Worm (Caenorhabditis elegans): ENCODE data around the gene srv-15.

DNA sequence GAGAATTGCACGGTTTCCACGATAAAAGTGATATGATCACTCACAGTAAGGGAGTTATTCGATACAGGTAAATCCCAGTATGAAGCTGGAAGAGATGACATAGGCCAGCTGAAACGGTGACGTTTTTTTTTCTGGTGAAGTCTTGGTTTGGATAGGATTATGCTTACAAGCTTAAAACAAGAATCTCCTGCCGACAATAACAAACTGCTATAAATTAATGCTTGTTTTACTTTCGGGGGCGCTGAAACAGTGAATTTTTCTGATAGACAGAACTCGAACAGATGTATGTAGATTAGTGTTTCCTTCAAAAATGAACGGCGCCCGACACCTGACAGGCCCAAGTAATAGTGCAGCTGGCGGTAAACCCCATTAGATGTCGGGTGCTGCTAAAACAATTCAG, 27.4 kb downstream of the srv-15 start, which contains the start of gene srv-16:
- no peak for TF ChIP-seq nhr-237 (tag; optimal IDR thresholded peaks at IDR 0.05)
- no peak for TF ChIP-seq mep-1 (tag; optimal IDR thresholded peaks at IDR 0.05)
- TF ChIP-seq ces-1 (GFP tag; optimal IDR thresholded peaks at IDR 0.05) = no peak
- TF ChIP-seq lin-32 (GFP tag; optimal IDR thresholded peaks at IDR 0.05) = no peak
- TF ChIP-seq tbx-8 (GFP tag; optimal IDR thresholded peaks at IDR 0.05) = no peak
- TF ChIP-seq pha-4 (tag; optimal IDR thresholded peaks at IDR 0.05) = no peak
- TF ChIP-seq zip-8 (tag; optimal IDR thresholded peaks at IDR 0.05) = no peak
- TF ChIP-seq nhr-28 (tag; optimal IDR thresholded peaks at IDR 0.05) = no peak
- TF ChIP-seq unc-39 (tag; optimal IDR thresholded peaks at IDR 0.05) = no peak
- TF ChIP-seq lsy-2 (tag; optimal IDR thresholded peaks at IDR 0.05) = no peak
- TF ChIP-seq ztf-11 (tag; optimal IDR thresholded peaks at IDR 0.05) = no peak
- TF ChIP-seq M03D4.4 (tag; optimal IDR thresholded peaks at IDR 0.05) = no peak
- no peak for TF ChIP-seq ceh-83 (GFP tag; optimal IDR thresholded peaks at IDR 0.05)

Data from whole organism, mixed stage, embryonic.